Fruit fly (Drosophila melanogaster): ENCODE data around the gene Mnt.
A peak's percentile ranks its signal among the peaks of the same experiment; 100 is the strongest.

The Mnt gene

dm6 chrX:3743891-3744491 is 72.4 kb downstream of the Mnt start:
- peak; percentile 55; the same call in 2 of the 3 replicates for TF ChIP-seq CG4496 (GFP tag; IDR thresholded peaks at IDR 0.05)
- TF ChIP-seq fd96Ca (GFP tag; IDR thresholded peaks at IDR 0.05), result no peak; the same call in 2 of the 3 replicates
- TF ChIP-seq CG15710 (tag; optimal IDR thresholded peaks at IDR 0.05), result peak; percentile 85
- peak; percentile 35; the same call in 1 of the 2 replicates for TF ChIP-seq rn (GFP tag; IDR thresholded peaks at IDR 0.05)
- TF ChIP-seq Pif1A (GFP tag; optimal IDR thresholded peaks at IDR 0.05), result no peak
- no peak for TF ChIP-seq EcR (GFP tag; optimal IDR thresholded peaks at IDR 0.05)
- peak; percentile 92 for TF ChIP-seq CG8159 (tag; optimal IDR thresholded peaks at IDR 0.05)
- TF ChIP-seq CG14655 (GFP tag; optimal IDR thresholded peaks at IDR 0.05), result peak; percentile 88
- peak; percentile 69 for TF ChIP-seq CG34367 (tag; optimal IDR thresholded peaks at IDR 0.05)
- peak; percentile 73 for TF ChIP-seq CG17806 (tag; optimal IDR thresholded peaks at IDR 0.05)
- peak; percentile 31 for TF ChIP-seq CG8301 (tag; optimal IDR thresholded peaks at IDR 0.05)
- TF ChIP-seq CG13204 (GFP tag; optimal IDR thresholded peaks at IDR 0.05), result no peak
- TF ChIP-seq Ets98B (GFP tag; IDR thresholded peaks at IDR 0.05), result no peak; the same call in 1 of the 2 replicates
- peak; percentile 64 for TF ChIP-seq Pif1B (GFP tag; optimal IDR thresholded peaks at IDR 0.05)
- peak; percentile 90 for TF ChIP-seq CG9948 (tag; optimal IDR thresholded peaks at IDR 0.05)
- TF ChIP-seq gl (tag; optimal IDR thresholded peaks at IDR 0.05), result no peak
- TF ChIP-seq D1 (tag; optimal IDR thresholded peaks at IDR 0.05), result peak; percentile 64
- TF ChIP-seq CG10348 (GFP tag; IDR thresholded peaks at IDR 0.05), result peak; percentile 52; the same call in 1 of the 2 replicates
- TF ChIP-seq Snoo (tag; optimal IDR thresholded peaks at IDR 0.05), result peak; percentile 75

DNA sequence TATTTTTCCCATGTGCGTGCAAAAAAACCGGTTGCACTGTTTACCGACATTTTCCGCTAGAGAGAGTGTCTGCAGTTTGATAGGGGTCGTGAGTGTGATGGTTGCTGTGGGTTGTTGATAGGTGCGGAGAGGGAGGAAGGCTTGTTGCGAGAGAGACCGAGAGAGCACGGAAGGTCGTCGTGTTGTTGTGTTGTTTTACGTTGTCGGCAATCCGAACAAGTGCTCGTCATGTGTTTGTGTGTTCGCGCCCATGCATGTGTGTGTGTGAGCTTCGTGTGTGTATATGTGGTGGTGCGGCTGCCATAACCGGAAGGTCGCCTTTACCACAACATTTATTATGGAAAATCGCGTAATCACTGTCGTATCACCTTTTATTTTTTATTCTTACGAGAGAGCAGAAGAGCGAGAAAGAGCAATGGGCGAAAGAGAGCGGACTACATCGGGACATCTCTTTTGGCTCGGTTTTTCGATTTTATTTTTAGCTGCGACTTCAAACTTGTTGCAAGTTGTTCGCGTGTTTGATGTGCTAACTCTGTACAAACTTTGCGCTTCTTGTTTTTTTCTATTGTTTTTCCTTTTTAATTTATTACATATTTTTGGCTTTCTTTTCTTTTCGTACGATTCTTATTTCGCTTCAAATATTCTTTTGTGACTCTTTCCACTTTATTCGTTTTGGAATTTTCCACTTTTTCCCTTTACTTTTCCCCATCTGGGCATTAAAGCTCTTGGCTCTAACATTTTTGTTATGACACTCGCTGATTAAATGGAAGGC is 73.1 kb downstream of the Mnt start:
- peak; percentile 53 for TF ChIP-seq CG34367 (tag; optimal IDR thresholded peaks at IDR 0.05)
- no peak for TF ChIP-seq Pif1A (GFP tag; optimal IDR thresholded peaks at IDR 0.05)
- TF ChIP-seq CG4496 (GFP tag; IDR thresholded peaks at IDR 0.05), result peak; percentile 43; the same call in 1 of the 3 replicates
- TF ChIP-seq CG13204 (GFP tag; optimal IDR thresholded peaks at IDR 0.05), result peak; percentile 43
- TF ChIP-seq EcR (GFP tag; optimal IDR thresholded peaks at IDR 0.05), result peak; percentile 94
- peak; percentile 76 for TF ChIP-seq gl (tag; optimal IDR thresholded peaks at IDR 0.05)
- TF ChIP-seq CG12605 (GFP tag; IDR thresholded peaks at IDR 0.05), result peak; percentile 78
- no peak for TF ChIP-seq CG8159 (tag; optimal IDR thresholded peaks at IDR 0.05)
- peak; percentile 69 for TF ChIP-seq CG32121 (GFP tag; IDR thresholded peaks at IDR 0.05)
- TF ChIP-seq Ets98B (GFP tag; IDR thresholded peaks at IDR 0.05), result peak; percentile 33; the same call in 1 of the 2 replicates
- TF ChIP-seq fd96Ca (GFP tag; IDR thresholded peaks at IDR 0.05), result peak; percentile 51; the same call in 2 of the 3 replicates

DNA sequence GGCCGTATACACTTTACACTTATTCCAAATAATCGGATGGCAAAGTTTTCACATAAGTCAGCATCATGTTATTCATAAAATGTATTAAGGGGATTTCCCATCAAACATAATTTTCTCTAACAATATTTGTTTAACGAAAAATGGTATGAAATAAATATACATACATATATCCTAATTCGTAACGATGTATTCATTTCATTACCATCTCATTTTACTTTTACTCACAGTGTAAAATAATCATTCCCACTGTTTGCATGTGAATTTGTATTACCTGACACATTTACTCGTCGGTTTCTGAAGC is 73.6 kb downstream of the Mnt start:
- no peak for TF ChIP-seq CG4496 (GFP tag; IDR thresholded peaks at IDR 0.05)
- TF ChIP-seq D1 (tag; optimal IDR thresholded peaks at IDR 0.05), result no peak
- no peak for TF ChIP-seq CG12605 (GFP tag; IDR thresholded peaks at IDR 0.05)
- no peak for TF ChIP-seq CG8159 (tag; optimal IDR thresholded peaks at IDR 0.05)
- no peak for TF ChIP-seq rn (GFP tag; IDR thresholded peaks at IDR 0.05)
- no peak for TF ChIP-seq gl (tag; optimal IDR thresholded peaks at IDR 0.05)
- no peak for TF ChIP-seq Pif1B (GFP tag; optimal IDR thresholded peaks at IDR 0.05)
- peak; percentile 23; the same call in 1 of the 2 replicates for TF ChIP-seq CG32121 (GFP tag; IDR thresholded peaks at IDR 0.05)
- no peak for TF ChIP-seq CG13204 (GFP tag; optimal IDR thresholded peaks at IDR 0.05)
- TF ChIP-seq CG8301 (tag; optimal IDR thresholded peaks at IDR 0.05), result peak; percentile 14

dm6 chrX:3746898-3747297 is 75.3 kb downstream of the Mnt start:
- TF ChIP-seq CG32121 (GFP tag; IDR thresholded peaks at IDR 0.05) (peak; percentile 41; the same call in 1 of the 2 replicates), CG14655 (GFP tag; optimal IDR thresholded peaks at IDR 0.05) (no peak), EcR (GFP tag; optimal IDR thresholded peaks at IDR 0.05) (peak; percentile 42), rn (GFP tag; IDR thresholded peaks at IDR 0.05) (no peak), CG17806 (tag; optimal IDR thresholded peaks at IDR 0.05) (no peak), Snoo (tag; optimal IDR thresholded peaks at IDR 0.05) (no peak), Ets98B (GFP tag; IDR thresholded peaks at IDR 0.05) (no peak), CG8159 (tag; optimal IDR thresholded peaks at IDR 0.05) (no peak), gl (tag; optimal IDR thresholded peaks at IDR 0.05) (no peak), CG13204 (GFP tag; optimal IDR thresholded peaks at IDR 0.05) (peak; percentile 74), D1 (tag; optimal IDR thresholded peaks at IDR 0.05) (no peak), CG12605 (GFP tag; IDR thresholded peaks at IDR 0.05) (no peak), CG4496 (GFP tag; IDR thresholded peaks at IDR 0.05) (0 out of 3 replicates have a peak, but pooled peaks have one; percentile 6), CG8301 (tag; optimal IDR thresholded peaks at IDR 0.05) (no peak)

DNA sequence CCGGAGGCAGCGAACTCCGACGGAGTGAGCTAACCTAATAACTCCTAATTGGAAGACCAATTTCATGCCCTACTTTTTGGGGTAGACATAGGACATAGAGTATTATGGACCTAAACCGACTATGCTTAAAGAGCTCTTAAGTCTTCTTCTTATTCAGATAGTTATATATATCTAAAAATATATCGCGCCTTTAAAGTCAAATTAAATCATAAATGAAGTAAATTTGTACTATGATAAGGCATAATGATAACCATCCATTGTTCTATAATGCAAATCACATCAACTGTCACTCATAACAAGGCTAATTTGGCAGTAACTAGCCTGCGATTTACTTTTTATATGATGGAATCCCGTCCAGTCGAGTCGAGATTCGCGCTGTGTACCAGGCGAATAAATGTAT is 76.0 kb downstream of the Mnt start:
- TF ChIP-seq CG14655 (GFP tag; optimal IDR thresholded peaks at IDR 0.05) (peak; percentile 48), rn (GFP tag; IDR thresholded peaks at IDR 0.05) (no peak), CG17806 (tag; optimal IDR thresholded peaks at IDR 0.05) (peak; percentile 34), Pif1A (GFP tag; optimal IDR thresholded peaks at IDR 0.05) (peak; percentile 13), CG8159 (tag; optimal IDR thresholded peaks at IDR 0.05) (peak; percentile 54), CG9948 (tag; optimal IDR thresholded peaks at IDR 0.05) (peak; percentile 56), CG15710 (tag; optimal IDR thresholded peaks at IDR 0.05) (peak; percentile 28), CG13204 (GFP tag; optimal IDR thresholded peaks at IDR 0.05) (no peak), CG34367 (tag; optimal IDR thresholded peaks at IDR 0.05) (peak; percentile 23)

DNA sequence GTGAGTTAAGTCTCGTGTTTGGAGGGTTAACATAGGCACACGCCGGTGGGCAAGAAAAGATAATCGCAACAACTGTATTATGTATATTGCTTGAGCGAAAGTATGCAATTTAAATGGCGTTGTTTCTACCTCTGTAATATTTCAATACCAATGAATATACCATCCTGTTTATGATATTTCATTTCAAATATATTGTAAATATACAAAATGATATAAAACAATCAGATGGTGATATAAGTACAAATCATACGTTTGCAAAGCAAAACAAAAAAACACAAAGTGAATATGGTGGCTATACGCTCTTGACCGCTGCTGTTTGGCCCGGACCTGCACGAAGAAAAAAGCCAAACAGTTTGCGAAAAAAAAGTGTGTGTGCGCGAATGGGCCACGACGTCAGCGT is 76.6 kb downstream of the Mnt start:
- TF ChIP-seq gl (tag; optimal IDR thresholded peaks at IDR 0.05) (peak; percentile 83), Pif1B (GFP tag; optimal IDR thresholded peaks at IDR 0.05) (peak; percentile 81), CG17806 (tag; optimal IDR thresholded peaks at IDR 0.05) (peak; percentile 91), CG32121 (GFP tag; IDR thresholded peaks at IDR 0.05) (peak; percentile 90), CG10348 (GFP tag; IDR thresholded peaks at IDR 0.05) (peak; percentile 78), Snoo (tag; optimal IDR thresholded peaks at IDR 0.05) (peak; percentile 90), CG34367 (tag; optimal IDR thresholded peaks at IDR 0.05) (peak; percentile 95), fd96Ca (GFP tag; IDR thresholded peaks at IDR 0.05) (peak; percentile 80), CG12605 (GFP tag; IDR thresholded peaks at IDR 0.05) (peak; percentile 72; the same call in 1 of the 2 replicates), CG14655 (GFP tag; optimal IDR thresholded peaks at IDR 0.05) (peak; percentile 95), CG8301 (tag; optimal IDR thresholded peaks at IDR 0.05) (peak; percentile 94), CG4496 (GFP tag; IDR thresholded peaks at IDR 0.05) (peak; percentile 91), Pif1A (GFP tag; optimal IDR thresholded peaks at IDR 0.05) (peak; percentile 87), EcR (GFP tag; optimal IDR thresholded peaks at IDR 0.05) (no peak), D1 (tag; optimal IDR thresholded peaks at IDR 0.05) (peak; percentile 84), CG9948 (tag; optimal IDR thresholded peaks at IDR 0.05) (peak; percentile 95), Ets98B (GFP tag; IDR thresholded peaks at IDR 0.05) (peak; percentile 82), rn (GFP tag; IDR thresholded peaks at IDR 0.05) (peak; percentile 74), CG13204 (GFP tag; optimal IDR thresholded peaks at IDR 0.05) (peak; percentile 70), CG8159 (tag; optimal IDR thresholded peaks at IDR 0.05) (peak; percentile 96), CG15710 (tag; optimal IDR thresholded peaks at IDR 0.05) (peak; percentile 95)

Data from whole organism, pupa.